Worm (Caenorhabditis elegans): ENCODE data around the gene inx-18.

DNA sequence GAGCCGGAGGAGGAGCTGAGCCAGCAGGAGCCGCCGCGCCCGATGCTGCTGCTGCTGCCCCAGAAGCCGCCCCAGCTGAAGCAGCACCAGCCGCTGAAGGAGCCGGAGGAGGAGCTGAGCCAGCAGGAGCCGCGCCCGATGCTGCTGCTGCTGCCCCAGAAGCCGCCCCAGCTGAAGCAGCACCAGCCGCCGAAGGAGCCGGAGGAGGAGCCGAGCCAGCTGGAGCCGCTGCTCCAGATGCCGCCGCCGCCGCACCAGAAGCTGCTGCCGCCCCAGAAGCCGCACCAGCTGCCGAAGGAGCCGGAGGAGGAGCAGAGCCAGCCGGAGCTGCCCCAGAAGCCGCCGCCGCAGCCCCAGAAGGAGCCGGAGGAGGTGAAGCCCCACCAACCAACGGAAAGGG, 724 bp upstream of the inx-18 start:
- no peak for TF ChIP-seq egl-27 (tag; optimal IDR thresholded peaks at IDR 0.05)
- TF ChIP-seq unc-62 (GFP tag; optimal IDR thresholded peaks at IDR 0.05) = no peak
- no peak for TF ChIP-seq dpl-1 (GFP tag; optimal IDR thresholded peaks at IDR 0.05)
- TF ChIP-seq pqm-1 (tag; optimal IDR thresholded peaks at IDR 0.05) = no peak
- no peak for TF ChIP-seq fos-1 (tag; optimal IDR thresholded peaks at IDR 0.05)
